Fruit fly (Drosophila melanogaster) whole organism, adult: ENCODE results near the gene lectin-24Db.

ENCODE experiments used
- CG11617 ChIP-seq: fragments of 200-800 bp; sonication (Bioruptor generic); optimal IDR thresholded peaks from 2 replicates; lab custom pipeline; 2017; ENCODE audit warnings: mild to moderate bottlenecking, missing biosample characterization, missing genetic modification reagents, missing genetic modification characterization
- CG12768 ChIP-seq: fragments of 200-800 bp; sonication (Bioruptor generic); optimal IDR thresholded peaks from 2 replicates; lab custom pipeline; 2017; ENCODE audit warnings: missing biosample characterization, missing genetic modification characterization, mild to moderate bottlenecking, moderate library complexity, missing genetic modification reagents
- CG14711 ChIP-seq: fragments of 200-800 bp; sonication (Bioruptor generic); optimal IDR thresholded peaks from 2 replicates; lab custom pipeline; 2018; ENCODE audit warnings: missing biosample characterization, mild to moderate bottlenecking, missing genetic modification characterization, moderate library complexity
- CG1620 ChIP-seq: fragments of 200-800 bp; sonication (Bioruptor generic); optimal IDR thresholded peaks from 2 replicates; lab custom pipeline; 2016; ENCODE audit warnings: missing biosample characterization, missing genetic modification characterization
- CG7045 ChIP-seq: fragments of 200-800 bp; sonication (Bioruptor generic); optimal IDR thresholded peaks from 2 replicates; lab custom pipeline; 2017; ENCODE audit warnings: missing biosample characterization, mild to moderate bottlenecking, missing genetic modification characterization
- CG7101 ChIP-seq: fragments of 200-800 bp; sonication (Bioruptor generic); optimal IDR thresholded peaks from 2 replicates; lab custom pipeline; 2018; ENCODE audit warnings: missing biosample characterization, mild to moderate bottlenecking, missing genetic modification characterization, moderate library complexity
- Clk ChIP-seq: fragments of 200-800 bp; sonication (Bioruptor generic); optimal IDR thresholded peaks from 2 replicates; lab custom pipeline; 2017; ENCODE audit warnings: missing biosample characterization, missing genetic modification characterization
- Mnt ChIP-seq: fragments of 200-800 bp; sonication (Bioruptor generic); optimal IDR thresholded peaks from 2 replicates; lab custom pipeline; 2016; ENCODE audit warnings: missing biosample characterization, mild to moderate bottlenecking, missing genetic modification characterization
- cic ChIP-seq: fragments of 200-800 bp; sonication (Bioruptor generic); optimal IDR thresholded peaks from 2 replicates; lab custom pipeline; 2017; ENCODE audit warnings: missing biosample characterization, mild to moderate bottlenecking, missing genetic modification characterization, moderate library complexity
- cnc ChIP-seq, 2 experiments: fragments of >200 bp; optimal IDR thresholded peaks; 2 replicates each; lab custom pipeline; 2017
- ovo ChIP-seq: fragments of 200-800 bp; sonication (Bioruptor generic); optimal IDR thresholded peaks from 2 replicates; lab custom pipeline; 2016; ENCODE audit warnings: missing biosample characterization, missing genetic modification characterization
- pad ChIP-seq: fragments of 200-800 bp; sonication (Bioruptor generic); optimal IDR thresholded peaks from 3 replicates; lab custom pipeline; 2017; ENCODE audit warnings: missing biosample characterization, missing genetic modification characterization, mild to moderate bottlenecking, moderate library complexity, missing genetic modification reagents

- TF ChIP-seq cic (GFP tag; lab: Kevin White, UChicago) (no peak), cnc (optimal IDR thresholded peaks at IDR 0.05; lab: Kevin White, UChicago) (no peak), CG7045 (no peak), CG1620 (GFP tag; lab: Kevin White, UChicago) (no peak), CG12768 (GFP tag; lab: Kevin White, UChicago) (no peak), CG14711 (tag; lab: Kevin White, UChicago) (no peak), Clk (GFP tag; lab: Kevin White, UChicago) (no peak), CG11617 (GFP tag; lab: Kevin White, UChicago) (no peak), Mnt (no peak), CG7101 (tag; lab: Kevin White, UChicago) (no peak), pad (GFP tag; lab: Kevin White, UChicago) (no peak), ovo (GFP tag; lab: Kevin White, UChicago) (no peak)
Observed at dm6 chr2L:4148979-4149378, 38.9 kb upstream of the lectin-24Db start, which contains the start of gene CG2955.
